Worm (Caenorhabditis elegans) whole organism, early embryonic: ENCODE data around the gene cyp-34A7.

Source experiments
- B0310.2 ChIP-seq: sonication (generic microtip); optimal IDR thresholded peaks from 2 replicates; lab custom pipeline; 2016; ENCODE audit warnings: mild to moderate bottlenecking, missing genetic modification characterization, missing compliant biosample characterization
- F13C5.2 ChIP-seq: sonication (generic microtip); optimal IDR thresholded peaks from 2 replicates; lab custom pipeline; 2017; ENCODE audit warnings: mild to moderate bottlenecking, missing genetic modification characterization, inconsistent platforms, missing compliant biosample characterization
- aly-1 ChIP-seq: sonication (generic microtip); optimal IDR thresholded peaks from 2 replicates; lab custom pipeline; 2016; ENCODE audit warnings: missing genetic modification characterization, missing compliant biosample characterization
- ama-1 ChIP-seq: fragments of 150-350 bp; optimal IDR thresholded peaks from 2 replicates; lab custom pipeline; 2014
- ceh-13 ChIP-seq: fragments of 200-800 bp; sonication (Bioruptor generic); optimal IDR thresholded peaks from 2 replicates; lab custom pipeline; 2018; ENCODE audit warnings: mild to moderate bottlenecking, missing genetic modification characterization, missing compliant biosample characterization
- ceh-36 ChIP-seq: sonication (generic microtip); optimal IDR thresholded peaks from 2 replicates; lab custom pipeline; 2016; ENCODE audit warnings: missing genetic modification characterization, inconsistent platforms, missing compliant biosample characterization
- ets-7 ChIP-seq: sonication (generic microtip); optimal IDR thresholded peaks from 2 replicates; lab custom pipeline; 2016; ENCODE audit warnings: missing genotype, missing genetic modification characterization, missing compliant biosample characterization
- flt-1 ChIP-seq: fragments of 200-800 bp; sonication (Bioruptor generic); IDR thresholded peaks from 2 replicates; pipeline ENCODE4 v1.3.6; 2022; ENCODE audit warnings: missing genetic modification characterization, missing compliant biosample characterization
- hmbx-1 ChIP-seq: sonication (generic microtip); optimal IDR thresholded peaks from 2 replicates; lab custom pipeline; 2016; ENCODE audit warnings: mild to moderate bottlenecking, missing genetic modification characterization, missing compliant biosample characterization
- hmg-4 ChIP-seq: fragments of 200-800 bp; sonication (Bioruptor generic); optimal IDR thresholded peaks from 2 replicates; lab custom pipeline; 2018; ENCODE audit warnings: mild to moderate bottlenecking, missing genetic modification characterization, missing compliant biosample characterization
- hnd-1 ChIP-seq: sonication (generic microtip); optimal IDR thresholded peaks from 2 replicates; lab custom pipeline; 2016; ENCODE audit warnings: missing genetic modification characterization, missing compliant biosample characterization
- pes-1 ChIP-seq: fragments of 200-800 bp; sonication (Bioruptor generic); IDR thresholded peaks from 2 replicates; pipeline ENCODE4 v1.3.6; 2022; ENCODE audit warnings: missing genetic modification reagents, missing genetic modification characterization, missing compliant biosample characterization
- scrt-1 ChIP-seq: fragments of 200-800 bp; sonication (Bioruptor generic); IDR thresholded peaks from 2 replicates; pipeline ENCODE4 v1.3.6; 2022; ENCODE audit warnings: missing genetic modification characterization, missing compliant biosample characterization
- sea-1 ChIP-seq: fragments of 200-800 bp; sonication (Bioruptor generic); conservative IDR thresholded peaks from 2 replicates; pipeline ENCODE4 v1.3.6; 2022; ENCODE audit warnings: missing genetic modification characterization, missing compliant biosample characterization
- tbx-11 ChIP-seq: fragments of 200-800 bp; sonication (Bioruptor generic); IDR thresholded peaks from 2 replicates; pipeline ENCODE4 v1.3.6; 2022; ENCODE audit warnings: missing genetic modification characterization, missing compliant biosample characterization
- tbx-37 ChIP-seq: fragments of 200-800 bp; sonication (Bioruptor generic); conservative IDR thresholded peaks from 2 replicates; pipeline ENCODE4 v1.3.6; 2022; ENCODE audit warnings: missing genetic modification reagents, missing genetic modification characterization, missing compliant biosample characterization
- tra-4 ChIP-seq: sonication (generic microtip); optimal IDR thresholded peaks from 2 replicates; lab custom pipeline; 2017; ENCODE audit warnings: missing genetic modification characterization, missing compliant biosample characterization

cyp-34A7 gene

ce11 chrV:3961235-3961634, 2.4 kb downstream of the cyp-34A7 start, which contains the start of gene cyp-34A6:
TSS of gene cyp-34A6 (minus strand) at chrV:3961335.
- TF ChIP-seq scrt-1 (GFP tag; lab: Robert Waterston, UW) (no peak), ets-7 (tag; lab: Kevin White, UChicago) (no peak), B0310.2 (no peak), ceh-36 (tag; lab: Kevin White, UChicago) (no peak), hmg-4 (no peak), F13C5.2 (tag; lab: Kevin White, UChicago) (no peak), pes-1 (GFP tag; lab: Robert Waterston, UW) (no peak), ama-1 (no peak), flt-1 (GFP tag; lab: Robert Waterston, UW) (no peak), sea-1 (GFP tag; lab: Robert Waterston, UW) (no peak), tbx-11 (no peak), hmbx-1 (tag; lab: Kevin White, UChicago) (no peak)

- no peak for TF ChIP-seq pes-1 (GFP tag; lab: Robert Waterston, UW)
- TF ChIP-seq tra-4: no peak
- no peak for TF ChIP-seq ceh-36 (tag; lab: Kevin White, UChicago)
- no peak for TF ChIP-seq sea-1 (GFP tag; lab: Robert Waterston, UW)
- TF ChIP-seq hnd-1: no peak
- no peak for TF ChIP-seq ceh-13 (GFP tag; lab: Kevin White, UChicago)
- TF ChIP-seq flt-1 (GFP tag; lab: Robert Waterston, UW): no peak
- TF ChIP-seq tbx-37 (GFP tag; lab: Robert Waterston, UW): no peak
- no peak for TF ChIP-seq scrt-1 (GFP tag; lab: Robert Waterston, UW)
- TF ChIP-seq F13C5.2 (tag; lab: Kevin White, UChicago): no peak
- no peak for TF ChIP-seq ets-7 (tag; lab: Kevin White, UChicago)
These were observed 6.0 kb downstream of the cyp-34A7 start, which contains the start of gene cyp-34A5 for ce11 chrV:3957608-3958007. TSS of gene cyp-34A5 (minus strand) at chrV:3957708.

- TF ChIP-seq aly-1 (tag; lab: Kevin White, UChicago) (no peak), tbx-37 (GFP tag; lab: Robert Waterston, UW) (no peak), flt-1 (GFP tag; lab: Robert Waterston, UW) (no peak), hmg-4 (no peak), tra-4 (no peak), ceh-13 (GFP tag; lab: Kevin White, UChicago) (no peak), tbx-11 (no peak), F13C5.2 (tag; lab: Kevin White, UChicago) (no peak)
These were observed 9.9 kb downstream of the cyp-34A7 start, which contains the start of gene str-247 for ce11 chrV:3953739-3954138. TSS of gene str-247 (plus strand) at chrV:3954039.

- no peak for TF ChIP-seq ceh-13 (GFP tag; lab: Kevin White, UChicago)
- TF ChIP-seq ets-7 (tag; lab: Kevin White, UChicago): no peak
- no peak for TF ChIP-seq pes-1 (GFP tag; lab: Robert Waterston, UW)
- no peak for TF ChIP-seq tbx-37 (GFP tag; lab: Robert Waterston, UW)
- TF ChIP-seq tbx-11: no peak
- TF ChIP-seq hmg-4: no peak
- TF ChIP-seq hmbx-1 (tag; lab: Kevin White, UChicago): no peak
These were observed 13.9 kb downstream of the cyp-34A7 start, which contains the start of gene dach-1 for ce11 chrV:3949723-3950122. TSS of gene dach-1 (plus strand) at chrV:3950023.

- TF ChIP-seq tra-4: no peak
- no peak for TF ChIP-seq scrt-1 (GFP tag; lab: Robert Waterston, UW)
- TF ChIP-seq F13C5.2 (tag; lab: Kevin White, UChicago): no peak
These were observed 18.6 kb downstream of the cyp-34A7 start, which contains the start of gene cyp-35B3 for ce11 chrV:3945053-3945452. TSS of gene cyp-35B3 (plus strand) at chrV:3945353.

- no peak for TF ChIP-seq hnd-1
- no peak for TF ChIP-seq tbx-37 (GFP tag; lab: Robert Waterston, UW)
- no peak for TF ChIP-seq hmg-4
- no peak for TF ChIP-seq F13C5.2 (tag; lab: Kevin White, UChicago)
- no peak for TF ChIP-seq ama-1
- no peak for TF ChIP-seq tra-4
- no peak for TF ChIP-seq hmbx-1 (tag; lab: Kevin White, UChicago)
- no peak for TF ChIP-seq aly-1 (tag; lab: Kevin White, UChicago)
- no peak for TF ChIP-seq ceh-13 (GFP tag; lab: Kevin White, UChicago)
- no peak for TF ChIP-seq B0310.2
These were observed 20.3 kb downstream of the cyp-34A7 start for ce11 chrV:3943364-3943763.

- TF ChIP-seq sea-1 (GFP tag; lab: Robert Waterston, UW): no peak
- TF ChIP-seq ceh-13 (GFP tag; lab: Kevin White, UChicago): no peak
- no peak for TF ChIP-seq hmg-4
- TF ChIP-seq scrt-1 (GFP tag; lab: Robert Waterston, UW): no peak
- TF ChIP-seq tra-4: no peak
- no peak for TF ChIP-seq hnd-1
- no peak for TF ChIP-seq aly-1 (tag; lab: Kevin White, UChicago)
- no peak for TF ChIP-seq pes-1 (GFP tag; lab: Robert Waterston, UW)
- no peak for TF ChIP-seq ama-1
These were observed 21.8 kb downstream of the cyp-34A7 start, which contains the start of gene cyp-35B2 for ce11 chrV:3941860-3942259. TSS of gene cyp-35B2 (plus strand) at chrV:3942160.

ce11 chrV:3938789-3939188, 24.8 kb downstream of the cyp-34A7 start, which contains the start of gene cyp-35B1:
TSS of gene cyp-35B1 (plus strand) at chrV:3939032.
- TF ChIP-seq sea-1 (GFP tag; lab: Robert Waterston, UW) (no peak), tra-4 (no peak), F13C5.2 (tag; lab: Kevin White, UChicago) (no peak), ceh-36 (tag; lab: Kevin White, UChicago) (no peak), hnd-1 (no peak), pes-1 (GFP tag; lab: Robert Waterston, UW) (no peak), tbx-11 (no peak), tbx-37 (GFP tag; lab: Robert Waterston, UW) (no peak), ama-1 (no peak), flt-1 (GFP tag; lab: Robert Waterston, UW) (no peak), ceh-13 (GFP tag; lab: Kevin White, UChicago) (no peak), hmg-4 (no peak)
